Fruit fly (Drosophila melanogaster): Measurements from ENCODE around the gene RpL37A.

The RpL37A gene

DNA sequence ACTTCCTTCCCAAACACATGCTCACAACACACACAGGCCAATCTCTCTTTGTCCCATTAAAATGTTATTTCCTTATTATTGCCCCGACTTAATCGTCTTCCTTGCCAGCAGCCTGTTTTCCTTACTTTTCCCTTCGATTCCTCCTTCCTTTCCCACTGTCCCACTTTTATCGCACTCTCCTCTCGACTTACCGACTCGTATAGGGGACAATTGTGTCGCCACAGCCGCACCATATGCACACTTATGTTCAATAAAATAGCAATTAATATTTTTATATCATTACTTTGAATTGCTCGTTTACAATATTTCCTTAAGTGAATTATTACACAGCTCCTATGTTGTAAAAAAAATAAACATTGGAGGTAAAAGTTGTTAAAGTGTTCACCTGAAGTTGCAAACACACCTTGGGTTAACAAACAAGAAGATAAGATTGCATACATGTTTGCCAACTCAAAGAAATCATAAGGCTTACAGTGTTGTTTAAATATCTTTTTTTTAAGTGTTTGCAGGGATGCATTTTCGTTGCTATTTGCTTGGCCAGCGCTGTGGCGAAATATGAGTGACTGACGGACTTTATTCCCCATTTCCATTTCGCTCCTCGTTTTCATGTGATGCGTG is 16.3 kb downstream of the RpL37A start (continued):
- TF ChIP-seq CG6276 (GFP tag; optimal IDR thresholded peaks at IDR 0.05): peak; percentile 86
- peak; percentile 71 to 88 for TF ChIP-seq salr (GFP tag; optimal IDR thresholded peaks at IDR 0.05)
- TF ChIP-seq lz (GFP tag; optimal IDR thresholded peaks at IDR 0.05): peak; percentile 86
- peak; percentile 82 for TF ChIP-seq fd59A (GFP tag; optimal IDR thresholded peaks at IDR 0.05)
- TF ChIP-seq Ets21C (GFP tag; optimal IDR thresholded peaks at IDR 0.05): peak; percentile 78
- peak; percentile 86 for TF ChIP-seq CG8319 (GFP tag; optimal IDR thresholded peaks at IDR 0.05)
- TF ChIP-seq dsx (GFP tag; optimal IDR thresholded peaks at IDR 0.05; ENCODE audit: poor library complexity, severe bottlenecking): peak; percentile 81
- peak; percentile 88 for TF ChIP-seq achi (GFP tag; optimal IDR thresholded peaks at IDR 0.05)
- TF ChIP-seq dac (GFP tag; optimal IDR thresholded peaks at IDR 0.05): peak; percentile 74
- peak; percentile 86 for TF ChIP-seq Smox (GFP tag; optimal IDR thresholded peaks at IDR 0.05)
- peak; percentile 81 for TF ChIP-seq CG6163 (GFP tag; IDR thresholded peaks at IDR 0.05)
- peak; percentile 75 for TF ChIP-seq Sox15 (GFP tag; optimal IDR thresholded peaks at IDR 0.05)
- TF ChIP-seq CG4318 (GFP tag; optimal IDR thresholded peaks at IDR 0.05): peak; percentile 81
- peak; percentile 49 for TF ChIP-seq Eip93F (GFP tag; optimal IDR thresholded peaks at IDR 0.05)
- TF ChIP-seq spab (GFP tag; optimal IDR thresholded peaks at IDR 0.05): peak; percentile 84
- peak; percentile 91 for TF ChIP-seq CG6792 (GFP tag; optimal IDR thresholded peaks at IDR 0.05)
- TF ChIP-seq svp (GFP tag): peak; percentile 91
- TF ChIP-seq acj6 (GFP tag; optimal IDR thresholded peaks at IDR 0.05): peak; percentile 90
- peak; percentile 83 for TF ChIP-seq Hr39 (GFP tag; optimal IDR thresholded peaks at IDR 0.05)
- peak; percentile 72 for TF ChIP-seq vri (GFP tag; optimal IDR thresholded peaks at IDR 0.05)
- TF ChIP-seq CG11902 (GFP tag; optimal IDR thresholded peaks at IDR 0.05): peak; percentile 75
- peak; percentile 89 for TF ChIP-seq Sox102F (GFP tag; optimal IDR thresholded peaks at IDR 0.05)
- TF ChIP-seq topi (GFP tag; optimal IDR thresholded peaks at IDR 0.05): peak; percentile 88
- TF ChIP-seq Eip75B (GFP tag; optimal IDR thresholded peaks at IDR 0.05): peak; percentile 90
- TF ChIP-seq CG32006 (GFP tag; optimal IDR thresholded peaks at IDR 0.05): peak; percentile 92
- TF ChIP-seq eg (GFP tag; IDR thresholded peaks at IDR 0.05): peak; percentile 76
- peak; percentile 68 for TF ChIP-seq fd85E (GFP tag; optimal IDR thresholded peaks at IDR 0.05)
- TF ChIP-seq Met (GFP tag; optimal IDR thresholded peaks at IDR 0.05): peak; percentile 86
- TF ChIP-seq Eip78C (GFP tag): peak; percentile 98
- peak; percentile 89 for TF ChIP-seq CG8632 (GFP tag; optimal IDR thresholded peaks at IDR 0.05)

dm6 chr2L:5088649-5089270 is 18.0 kb downstream of the RpL37A start:
- TF ChIP-seq salr (GFP tag; optimal IDR thresholded peaks at IDR 0.05) (no peak), Sox102F (GFP tag; optimal IDR thresholded peaks at IDR 0.05) (no peak), fd59A (GFP tag; optimal IDR thresholded peaks at IDR 0.05) (no peak), CG6163 (GFP tag; IDR thresholded peaks at IDR 0.05) (no peak), cyc (GFP tag; optimal IDR thresholded peaks at IDR 0.05) (no peak)

DNA sequence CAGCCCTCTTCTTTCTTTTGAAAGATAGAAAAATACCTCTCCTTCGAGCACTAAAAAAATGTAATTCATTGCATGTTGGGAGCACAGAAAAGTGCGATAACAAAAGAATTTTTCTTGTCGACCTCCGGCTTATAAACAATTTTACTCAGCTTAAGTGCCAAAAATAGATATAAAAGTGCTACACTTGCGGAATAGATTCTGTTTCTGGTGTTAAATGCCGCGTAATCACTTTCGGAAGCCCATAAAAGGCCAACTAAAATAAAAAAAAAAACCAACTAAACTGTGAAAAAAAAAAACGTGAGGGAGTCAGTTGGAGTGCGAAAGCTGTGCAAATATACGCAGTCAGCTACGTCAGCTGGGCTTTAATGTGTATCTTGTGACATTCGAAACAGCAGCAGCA is 18.9 kb downstream of the RpL37A start:
- TF ChIP-seq fkh (GFP tag; optimal IDR thresholded peaks at IDR 0.05) (peak; percentile 32), eg (GFP tag; IDR thresholded peaks at IDR 0.05) (0 out of 3 replicates have a peak, but pooled peaks have one; percentile 13), CG10669 (GFP tag; optimal IDR thresholded peaks at IDR 0.05) (no peak), Sox15 (GFP tag; optimal IDR thresholded peaks at IDR 0.05) (no peak)

DNA sequence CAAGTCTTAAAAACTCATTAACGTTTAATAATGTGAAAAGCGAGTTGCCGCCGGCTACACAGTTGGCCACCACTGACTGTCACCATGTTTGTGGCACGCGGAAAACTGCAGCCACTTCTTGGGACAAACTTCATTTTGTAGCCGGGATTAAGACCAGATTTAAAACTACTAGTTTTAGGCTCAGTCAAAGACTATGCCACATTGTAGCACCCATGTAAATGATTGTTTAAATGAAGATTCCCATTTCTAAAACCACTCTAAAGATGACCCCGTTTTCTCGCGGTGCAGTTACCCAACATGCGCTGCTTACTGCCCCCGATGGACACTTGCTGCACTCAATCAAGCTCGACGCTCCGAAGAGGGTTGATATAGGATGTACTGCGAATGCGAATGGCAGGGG is 19.6 kb downstream of the RpL37A start:
- TF ChIP-seq CG6163 (GFP tag; IDR thresholded peaks at IDR 0.05): 0 out of 3 replicates have a peak, but pooled peaks have one; percentile 32
- TF ChIP-seq cyc (GFP tag; optimal IDR thresholded peaks at IDR 0.05): no peak
- TF ChIP-seq CG10669 (GFP tag; optimal IDR thresholded peaks at IDR 0.05): peak; percentile 40
- peak; percentile 65 for TF ChIP-seq CG8119 (GFP tag; IDR thresholded peaks at IDR 0.05)
- TF ChIP-seq CG3032 (tag; optimal IDR thresholded peaks at IDR 0.05): peak; percentile 41
- TF ChIP-seq Lpt (GFP tag; optimal IDR thresholded peaks at IDR 0.05): no peak
- TF ChIP-seq OdsH (GFP tag; optimal IDR thresholded peaks at IDR 0.05): peak; percentile 41
- no peak for TF ChIP-seq CG6808 (GFP tag; optimal IDR thresholded peaks at IDR 0.05)
- TF ChIP-seq net (GFP tag; optimal IDR thresholded peaks at IDR 0.05): peak; percentile 26
- peak; percentile 18 for TF ChIP-seq CG16779 (tag; optimal IDR thresholded peaks at IDR 0.05)
- no peak for TF ChIP-seq Blimp-1 (GFP tag; optimal IDR thresholded peaks at IDR 0.05)
- TF ChIP-seq salr (GFP tag; optimal IDR thresholded peaks at IDR 0.05): peak in 1 of 2 experiments; percentile 46
- peak; percentile 39 for TF ChIP-seq CG10631 (GFP tag; optimal IDR thresholded peaks at IDR 0.05)
- no peak for TF ChIP-seq Ets21C (GFP tag; optimal IDR thresholded peaks at IDR 0.05)
- TF ChIP-seq lz (GFP tag; optimal IDR thresholded peaks at IDR 0.05): peak; percentile 2
- TF ChIP-seq spab (GFP tag; optimal IDR thresholded peaks at IDR 0.05): peak; percentile 18
- peak; percentile 21 for TF ChIP-seq CG1621 (tag; optimal IDR thresholded peaks at IDR 0.05)
- peak; percentile 21 for TF ChIP-seq esn (GFP tag; optimal IDR thresholded peaks at IDR 0.05)
- TF ChIP-seq svp (GFP tag): no peak

Measured in whole organism, prepupa.